Worm (Caenorhabditis elegans): ENCODE measurements around the gene prp-38.

Gene prp-38

ce11 chrV:10770026-10770425 lies 35.8 kb downstream of the prp-38 start, which contains the start of the genes D1054.1 and pas-2:
TSS of gene D1054.1 (minus strand) at chrV:10770217.
TSS of gene pas-2 (plus strand) at chrV:10770368.
- TF ChIP-seq unc-42 (tag; optimal IDR thresholded peaks at IDR 0.05) (peak; percentile 90), pat-9 (tag; optimal IDR thresholded peaks at IDR 0.05) (no peak), tbx-2 (tag; optimal IDR thresholded peaks at IDR 0.05) (no peak), sdc-2 (tag; optimal IDR thresholded peaks at IDR 0.05) (no peak)

ce11 chrV:10768892-10769291 lies 36.9 kb downstream of the prp-38 start:
- TF ChIP-seq unc-3 (GFP tag; conservative IDR thresholded peaks at IDR 0.05) (no peak), unc-3 (tag; optimal IDR thresholded peaks at IDR 0.05) (no peak), nhr-232 (tag; optimal IDR thresholded peaks at IDR 0.05) (no peak), rnt-1 (tag; optimal IDR thresholded peaks at IDR 0.05) (no peak), ztf-16 (tag; optimal IDR thresholded peaks at IDR 0.05) (no peak), pha-4 (tag; optimal IDR thresholded peaks at IDR 0.05) (no peak), lim-6 (tag; optimal IDR thresholded peaks at IDR 0.05) (no peak), sox-4 (tag; optimal IDR thresholded peaks at IDR 0.05) (no peak), pha-2 (tag; optimal IDR thresholded peaks at IDR 0.05) (no peak), gmeb-2 (tag; optimal IDR thresholded peaks at IDR 0.05) (no peak), dmd-4 (tag; optimal IDR thresholded peaks at IDR 0.05; ENCODE audit: borderline replicate concordance) (no peak), unc-86 (tag; optimal IDR thresholded peaks at IDR 0.05) (no peak), ceh-31 (tag; optimal IDR thresholded peaks at IDR 0.05) (no peak), madf-2 (tag; optimal IDR thresholded peaks at IDR 0.05) (no peak), ceh-30 (tag; optimal IDR thresholded peaks at IDR 0.05) (no peak), F13H6.1 (tag; optimal IDR thresholded peaks at IDR 0.05) (no peak), T23F11.4 (GFP tag; optimal IDR thresholded peaks at IDR 0.05) (no peak), hlh-6 (tag; optimal IDR thresholded peaks at IDR 0.05) (no peak), hlh-15 (tag; optimal IDR thresholded peaks at IDR 0.05) (no peak)

- TF ChIP-seq ceh-6 (GFP tag; optimal IDR thresholded peaks at IDR 0.05) (no peak), ama-1 (optimal IDR thresholded peaks at IDR 0.05) (no peak), hlh-13 (GFP tag; optimal IDR thresholded peaks at IDR 0.05) (no peak), unc-42 (tag; optimal IDR thresholded peaks at IDR 0.05) (no peak), tbx-2 (tag; optimal IDR thresholded peaks at IDR 0.05) (no peak)
These were observed 41.8 kb downstream of the prp-38 start, which contains the start of gene ocr-1 for ce11 chrV:10764066-10764465. TSS of gene ocr-1 (plus strand) at chrV:10764366.

ce11 chrV:10762695-10763094 lies 43.1 kb downstream of the prp-38 start, which contains the start of gene sre-6:
TSS of gene sre-6 (minus strand) at chrV:10762795.
- TF ChIP-seq ceh-9 (tag; optimal IDR thresholded peaks at IDR 0.05) (no peak), ama-1 (optimal IDR thresholded peaks at IDR 0.05) (no peak), unc-3 (GFP tag; conservative IDR thresholded peaks at IDR 0.05) (no peak), unc-3 (tag; optimal IDR thresholded peaks at IDR 0.05) (no peak), ceh-31 (tag; optimal IDR thresholded peaks at IDR 0.05) (no peak), K09A11.1 (tag; optimal IDR thresholded peaks at IDR 0.05; ENCODE audit: insufficient read depth) (no peak), T23F11.4 (GFP tag; optimal IDR thresholded peaks at IDR 0.05) (no peak), madf-2 (tag; optimal IDR thresholded peaks at IDR 0.05) (no peak), ceh-18 (tag; optimal IDR thresholded peaks at IDR 0.05) (no peak), ceh-14 (tag; optimal IDR thresholded peaks at IDR 0.05) (no peak), ttx-3 (tag; optimal IDR thresholded peaks at IDR 0.05) (no peak), elt-2 (tag; optimal IDR thresholded peaks at IDR 0.05) (no peak), tbx-7 (tag; optimal IDR thresholded peaks at IDR 0.05) (no peak), pax-1 (tag; optimal IDR thresholded peaks at IDR 0.05) (no peak), ceh-22 (tag; optimal IDR thresholded peaks at IDR 0.05) (no peak), ets-4 (tag; optimal IDR thresholded peaks at IDR 0.05) (no peak), sox-4 (tag; optimal IDR thresholded peaks at IDR 0.05) (no peak), ceh-6 (GFP tag; optimal IDR thresholded peaks at IDR 0.05) (no peak)

ce11 chrV:10760839-10761238 lies 45.0 kb downstream of the prp-38 start:
- TF ChIP-seq hlh-30 (tag; optimal IDR thresholded peaks at IDR 0.05; ENCODE audit: insufficient read depth) (no peak), pag-3 (tag; optimal IDR thresholded peaks at IDR 0.05; ENCODE audit: borderline replicate concordance) (no peak), pax-1 (tag; optimal IDR thresholded peaks at IDR 0.05) (no peak), hlh-6 (tag; optimal IDR thresholded peaks at IDR 0.05) (no peak), tbx-2 (tag; optimal IDR thresholded peaks at IDR 0.05) (no peak), lin-11 (tag; optimal IDR thresholded peaks at IDR 0.05) (no peak), zip-5 (tag; optimal IDR thresholded peaks at IDR 0.05) (no peak), ceh-9 (tag; optimal IDR thresholded peaks at IDR 0.05) (no peak), nhr-11 (tag; optimal IDR thresholded peaks at IDR 0.05) (no peak), unc-55 (GFP tag; optimal IDR thresholded peaks at IDR 0.05) (no peak), ceh-22 (tag; optimal IDR thresholded peaks at IDR 0.05) (no peak), ceh-48 (tag; optimal IDR thresholded peaks at IDR 0.05) (no peak)
